Worm (Caenorhabditis elegans): ENCODE results near the gene Y57A10A.27.

The Y57A10A.27 gene

ce11 chrII:12303142-12303541 is 28.3 kb upstream of the Y57A10A.27 start, which contains the start of gene sre-50:
sre-50 (plus strand) TSS chrII:12303525.
- no peak for TF ChIP-seq sdc-2 (tag; optimal IDR thresholded peaks at IDR 0.05)
- TF ChIP-seq ceh-48 (tag; optimal IDR thresholded peaks at IDR 0.05) = peak; percentile 16

ce11 chrII:12302354-12302753 is 27.5 kb upstream of the Y57A10A.27 start, which contains the start of gene C50E10.1:
C50E10.1 (minus strand) TSS chrII:12302454.
- TF ChIP-seq nhr-232 (tag; optimal IDR thresholded peaks at IDR 0.05) = no peak
- TF ChIP-seq madf-2 (tag; optimal IDR thresholded peaks at IDR 0.05) = no peak
- no peak for TF ChIP-seq ceh-6 (GFP tag; optimal IDR thresholded peaks at IDR 0.05)
- TF ChIP-seq ceh-18 (tag; optimal IDR thresholded peaks at IDR 0.05) = no peak
- no peak for TF ChIP-seq dve-1 (tag; optimal IDR thresholded peaks at IDR 0.05)
- no peak for TF ChIP-seq lin-11 (tag; optimal IDR thresholded peaks at IDR 0.05)
- TF ChIP-seq hlh-6 (tag; optimal IDR thresholded peaks at IDR 0.05) = no peak
- no peak for TF ChIP-seq ceh-24 (tag; optimal IDR thresholded peaks at IDR 0.05)
- no peak for TF ChIP-seq unc-42 (tag; optimal IDR thresholded peaks at IDR 0.05)
- TF ChIP-seq ref-2 (tag; optimal IDR thresholded peaks at IDR 0.05) = no peak
- no peak for TF ChIP-seq fax-1 (tag; optimal IDR thresholded peaks at IDR 0.05)
- TF ChIP-seq T23F11.4 (GFP tag; optimal IDR thresholded peaks at IDR 0.05) = no peak
- TF ChIP-seq nhr-11 (tag; optimal IDR thresholded peaks at IDR 0.05) = no peak
- TF ChIP-seq fkh-10 (GFP tag; optimal IDR thresholded peaks at IDR 0.05) = no peak
- TF ChIP-seq ceh-48 (tag; optimal IDR thresholded peaks at IDR 0.05) = no peak
- no peak for TF ChIP-seq tbx-7 (tag; optimal IDR thresholded peaks at IDR 0.05)

- no peak for TF ChIP-seq K09A11.1 (tag; optimal IDR thresholded peaks at IDR 0.05; ENCODE audit: insufficient read depth)
- TF ChIP-seq ceh-48 (tag; optimal IDR thresholded peaks at IDR 0.05) = peak; percentile 68
- no peak for TF ChIP-seq C08G9.2 (tag; optimal IDR thresholded peaks at IDR 0.05)
- TF ChIP-seq ceh-19 (GFP tag; optimal IDR thresholded peaks at IDR 0.05) = no peak
Observed at ce11 chrII:12301233-12301632, 26.4 kb upstream of the Y57A10A.27 start.

- TF ChIP-seq gmeb-2 (tag; optimal IDR thresholded peaks at IDR 0.05) = no peak
- peak; percentile 3 for TF ChIP-seq ceh-48 (tag; optimal IDR thresholded peaks at IDR 0.05)
Observed at ce11 chrII:12300680-12301079, 25.8 kb upstream of the Y57A10A.27 start.

ce11 chrII:12296591-12296990 is 21.7 kb upstream of the Y57A10A.27 start:
- TF ChIP-seq hlh-30 (tag; optimal IDR thresholded peaks at IDR 0.05; ENCODE audit: insufficient read depth) (peak; percentile 60), T23F11.4 (GFP tag; optimal IDR thresholded peaks at IDR 0.05) (no peak)

ce11 chrII:12289085-12289484 is 14.2 kb upstream of the Y57A10A.27 start, which contains the start of gene Y57A10A.31:
Y57A10A.31 (plus strand) TSS chrII:12289385.
- TF ChIP-seq ceh-6 (GFP tag; optimal IDR thresholded peaks at IDR 0.05) (no peak), ceh-34 (tag; optimal IDR thresholded peaks at IDR 0.05) (no peak), elt-2 (tag; optimal IDR thresholded peaks at IDR 0.05) (no peak), pros-1 (tag; optimal IDR thresholded peaks at IDR 0.05) (no peak), ceh-18 (tag; optimal IDR thresholded peaks at IDR 0.05) (no peak), tbx-7 (tag; optimal IDR thresholded peaks at IDR 0.05) (no peak), hlh-15 (tag; optimal IDR thresholded peaks at IDR 0.05) (no peak), gmeb-2 (tag; optimal IDR thresholded peaks at IDR 0.05) (no peak), ceh-9 (tag; optimal IDR thresholded peaks at IDR 0.05) (no peak), ama-1 (optimal IDR thresholded peaks at IDR 0.05) (no peak), mec-3 (tag; optimal IDR thresholded peaks at IDR 0.05; ENCODE audit: borderline replicate concordance) (no peak)

ce11 chrII:12284045-12284444 is 9.2 kb upstream of the Y57A10A.27 start:
- TF ChIP-seq dmd-4 (tag; optimal IDR thresholded peaks at IDR 0.05; ENCODE audit: borderline replicate concordance) (no peak), unc-86 (tag; optimal IDR thresholded peaks at IDR 0.05) (no peak), ceh-9 (tag; optimal IDR thresholded peaks at IDR 0.05) (no peak), lim-6 (tag; optimal IDR thresholded peaks at IDR 0.05) (no peak), ceh-6 (GFP tag; optimal IDR thresholded peaks at IDR 0.05) (no peak), ceh-2 (tag; optimal IDR thresholded peaks at IDR 0.05) (no peak), unc-3 (GFP tag; conservative IDR thresholded peaks at IDR 0.05) (no peak), unc-3 (tag; optimal IDR thresholded peaks at IDR 0.05) (no peak), pat-9 (tag; optimal IDR thresholded peaks at IDR 0.05) (no peak), hlh-8 (tag; optimal IDR thresholded peaks at IDR 0.05) (no peak), tbx-2 (tag; optimal IDR thresholded peaks at IDR 0.05) (no peak), rnt-1 (tag; optimal IDR thresholded peaks at IDR 0.05) (no peak), ahr-1 (tag; optimal IDR thresholded peaks at IDR 0.05) (no peak), ceh-30 (tag; optimal IDR thresholded peaks at IDR 0.05) (no peak), nfya-1 (tag; optimal IDR thresholded peaks at IDR 0.05) (no peak), Y22D7AL.16 (tag; optimal IDR thresholded peaks at IDR 0.05) (no peak)
